Worm (Caenorhabditis elegans): ENCODE results near the gene grl-28.
"Not testable (repeated sequence)": the region's sequence is repeated elsewhere in the genome, so short reads cannot be mapped to it uniquely, and the experiment has no call there.

Gene grl-28

DNA sequence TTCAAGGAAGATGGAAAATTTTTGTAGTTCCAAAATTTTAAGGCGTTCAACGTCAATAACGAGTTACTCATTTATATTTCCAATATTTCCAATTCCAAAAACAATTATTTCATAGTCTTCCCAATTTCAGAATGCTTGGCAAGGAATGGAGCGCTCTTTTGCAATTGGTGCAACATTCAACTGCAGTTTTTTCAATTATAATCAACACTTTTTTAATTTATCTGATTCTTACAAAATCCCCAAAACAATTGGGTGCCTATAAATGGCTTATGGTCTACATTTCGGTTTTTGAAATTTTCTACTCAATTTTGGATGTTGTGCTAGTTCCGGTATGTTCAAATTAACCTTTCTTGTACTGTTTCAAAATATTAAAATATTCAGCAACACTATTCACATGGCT, 44.0 kb downstream of the grl-28 start, which contains the start of gene str-225:
str-225 (plus strand) TSS at position 132 of the 400 bp plus-strand sequence.
- TF ChIP-seq lin-13 (GFP tag; optimal IDR thresholded peaks at IDR 0.05) = no peak
- TF ChIP-seq sup-37 (GFP tag; optimal IDR thresholded peaks at IDR 0.05) = no peak
- TF ChIP-seq lin-15B (tag; optimal IDR thresholded peaks at IDR 0.05) = no peak
- TF ChIP-seq skn-1 (tag; optimal IDR thresholded peaks at IDR 0.05) = no peak
- no peak for TF ChIP-seq ceh-8 (GFP tag; optimal IDR thresholded peaks at IDR 0.05)
- TF ChIP-seq snu-23 (GFP tag; optimal IDR thresholded peaks at IDR 0.05) = no peak
- TF ChIP-seq lir-3 (tag; optimal IDR thresholded peaks at IDR 0.05; ENCODE audit: poor library complexity) = no peak

DNA sequence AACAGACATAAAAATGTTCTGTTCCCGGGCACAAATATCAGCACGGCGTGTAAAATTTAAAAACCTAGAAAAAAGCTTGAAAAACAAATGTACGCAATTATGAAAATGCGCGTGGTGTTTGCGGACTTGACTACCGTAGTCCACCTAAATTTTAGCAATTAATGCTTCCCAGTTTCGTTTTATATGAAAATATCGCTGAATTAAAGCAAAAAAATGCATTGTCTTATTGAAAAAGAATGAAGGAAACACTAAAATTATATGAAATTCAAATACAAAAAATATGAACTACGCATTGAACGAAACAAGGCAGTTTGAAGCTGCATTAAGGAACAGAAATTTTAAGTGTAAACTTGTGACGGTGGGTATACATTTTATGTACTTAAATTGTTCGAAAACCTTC, 45.4 kb downstream of the grl-28 start, which contains the start of gene ugt-64:
ugt-64 (minus strand) TSS at position 101 of the 400 bp plus-strand sequence.
- not testable (repeated sequence) for TF ChIP-seq unc-130, pax-3, irx-1 (tag; optimal IDR thresholded peaks at IDR 0.05)

DNA sequence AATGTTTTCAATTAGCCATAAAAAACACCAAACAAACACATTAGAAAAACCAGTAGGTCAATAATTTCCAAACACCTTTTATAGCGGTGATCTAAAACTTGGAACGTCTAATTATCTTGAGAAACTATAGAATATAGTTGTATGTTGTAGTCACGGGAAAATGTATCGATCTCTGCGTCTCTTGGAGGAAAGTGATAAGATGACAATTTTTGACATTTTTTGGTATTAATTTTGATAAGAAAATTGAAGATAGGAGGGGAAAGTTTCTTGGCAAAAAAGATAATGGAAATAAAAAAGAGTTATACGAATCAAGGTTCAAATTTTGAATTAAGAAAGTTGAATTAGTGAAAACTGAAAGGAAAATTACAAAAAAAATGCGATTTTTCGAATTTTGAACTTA, 45.9 kb downstream of the grl-28 start:
- TF ChIP-seq efl-3 (GFP tag; optimal IDR thresholded peaks at IDR 0.05) (no peak), lin-35 (GFP tag; optimal IDR thresholded peaks at IDR 0.05) (peak in 1 of 2 experiments; percentile 28), hpl-2 (GFP tag; optimal IDR thresholded peaks at IDR 0.05) (no peak), nhr-85 (tag) (peak; percentile 74), efl-1 (optimal IDR thresholded peaks at IDR 0.05) (no peak), efl-1 (GFP tag; optimal IDR thresholded peaks at IDR 0.05 in 1 of 2) (no peak), hlh-4 (tag; optimal IDR thresholded peaks at IDR 0.05) (no peak), pqm-1 (tag; optimal IDR thresholded peaks at IDR 0.05) (peak; percentile 47), dsc-1 (tag; optimal IDR thresholded peaks at IDR 0.05) (no peak), Y116A8C.19 (tag; optimal IDR thresholded peaks at IDR 0.05; ENCODE audit: borderline replicate concordance) (no peak), blmp-1 (tag; optimal IDR thresholded peaks at IDR 0.05) (peak; percentile 86), tlp-1 (tag; optimal IDR thresholded peaks at IDR 0.05) (peak; percentile 48), elt-3 (tag; optimal IDR thresholded peaks at IDR 0.05) (peak in 4 of 6 experiments; percentile 7 to 79 (median 54)), ceh-90 (tag; optimal IDR thresholded peaks at IDR 0.05) (no peak), skn-1 (tag; optimal IDR thresholded peaks at IDR 0.05) (peak; percentile 40), irx-1 (tag; optimal IDR thresholded peaks at IDR 0.05) (no peak), nhr-90 (tag; optimal IDR thresholded peaks at IDR 0.05; ENCODE audit: poor library complexity) (peak; percentile 28), elt-2 (tag; optimal IDR thresholded peaks at IDR 0.05) (peak; percentile 91), dpl-1 (GFP tag; optimal IDR thresholded peaks at IDR 0.05) (peak in 1 of 3 experiments; percentile 17), nhr-20 (tag; optimal IDR thresholded peaks at IDR 0.05) (peak; percentile 84), egl-13 (tag; optimal IDR thresholded peaks at IDR 0.05) (no peak), mep-1 (tag; optimal IDR thresholded peaks at IDR 0.05) (peak; percentile 0), unc-62 (GFP tag; optimal IDR thresholded peaks at IDR 0.05) (no peak)

DNA sequence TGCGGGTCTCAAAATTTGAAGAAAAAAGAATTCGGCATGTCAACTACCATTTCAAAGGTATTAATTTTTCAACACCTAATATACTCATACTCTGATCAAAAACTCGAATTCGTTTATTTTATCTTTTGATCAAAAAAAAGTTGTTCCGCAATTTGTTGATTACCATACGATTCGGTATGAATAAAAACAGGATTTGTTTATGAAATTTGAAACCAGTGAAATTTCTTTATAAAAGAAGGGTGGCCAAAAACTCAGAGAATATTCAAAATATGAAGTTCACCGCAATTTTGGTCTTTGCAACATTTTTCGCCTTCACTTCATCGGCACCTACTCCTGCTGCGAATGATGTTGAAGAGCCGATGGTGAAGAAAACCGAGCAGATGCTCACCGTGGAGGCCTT, 49.6 kb downstream of the grl-28 start, which contains the start of the genes C07G3.8 and C07G3.10:
C07G3.8 (minus strand) TSS at position 101 of the 400 bp plus-strand sequence.
C07G3.10 (plus strand) TSS at position 270 of the 400 bp plus-strand sequence.
- TF ChIP-seq elt-2 (tag; optimal IDR thresholded peaks at IDR 0.05) = no peak
- no peak for TF ChIP-seq nhr-85 (tag)
